Fruit fly (Drosophila melanogaster): ENCODE results near the gene snsl.

snsl gene

dm6 chr2L:4887382-4888219 lies 19.0 kb downstream of the snsl start (continued):
- TF ChIP-seq CG1529 (GFP tag; optimal IDR thresholded peaks at IDR 0.05) (peak; percentile 15), CG17568 (GFP tag; optimal IDR thresholded peaks at IDR 0.05) (peak; percentile 21), CG10274 (GFP tag; optimal IDR thresholded peaks at IDR 0.05) (peak; percentile 14), CG8478 (optimal IDR thresholded peaks at IDR 0.05) (no peak), Six4 (GFP tag; optimal IDR thresholded peaks at IDR 0.05) (no peak), CG17829 (tag; optimal IDR thresholded peaks at IDR 0.05) (peak; percentile 45), Atf-2 (GFP tag; optimal IDR thresholded peaks at IDR 0.05) (peak; percentile 7), Spps (tag; optimal IDR thresholded peaks at IDR 0.05) (no peak), CG9876 (GFP tag; optimal IDR thresholded peaks at IDR 0.05) (no peak), sima (GFP tag; optimal IDR thresholded peaks at IDR 0.05) (no peak), cato (GFP tag; optimal IDR thresholded peaks at IDR 0.05; ENCODE audit: borderline replicate concordance) (peak; percentile 14), Camta (GFP tag; optimal IDR thresholded peaks at IDR 0.05) (peak; percentile 27), yki (optimal IDR thresholded peaks at IDR 0.05) (no peak), hb (GFP tag; IDR thresholded peaks at IDR 0.05; ENCODE audit: partially characterized antibody) (no peak), dmrt11E (tag; optimal IDR thresholded peaks at IDR 0.05) (peak; percentile 66), Gug (GFP tag; IDR thresholded peaks at IDR 0.05) (peak; percentile 46; the same call in 2 of the 4 replicates), psq (GFP tag; optimal IDR thresholded peaks at IDR 0.05) (no peak), zf30C (GFP tag; optimal IDR thresholded peaks at IDR 0.05) (peak; percentile 65), klu (GFP tag; IDR thresholded peaks at IDR 0.05) (peak; percentile 44), CG30431 (GFP tag; optimal IDR thresholded peaks at IDR 0.05) (peak; percentile 24), sob (GFP tag; IDR thresholded peaks at IDR 0.05) (peak; percentile 68), CG6254 (GFP tag; optimal IDR thresholded peaks at IDR 0.05) (peak; percentile 22), slbo (GFP tag; IDR thresholded peaks at IDR 0.05) (peak; percentile 81), Sry-β (GFP tag; optimal IDR thresholded peaks at IDR 0.05) (no peak), repo (GFP tag; optimal IDR thresholded peaks at IDR 0.05) (no peak), Atf3 (GFP tag; optimal IDR thresholded peaks at IDR 0.05) (no peak), oc (tag; optimal IDR thresholded peaks at IDR 0.05) (no peak), aop (GFP tag; IDR thresholded peaks at IDR 0.05) (no peak), CG2129 (GFP tag; IDR thresholded peaks at IDR 0.05; ENCODE audit: partially characterized antibody) (no peak), NFAT (GFP tag; IDR thresholded peaks at IDR 0.05) (peak; percentile 55; the same call in 1 of the 2 replicates), fu2 (GFP tag; optimal IDR thresholded peaks at IDR 0.05) (no peak), CG4404 (GFP tag; IDR thresholded peaks at IDR 0.05) (peak; percentile 41), Oaz (GFP tag; IDR thresholded peaks at IDR 0.05) (0 out of 2 replicates have a peak, but pooled peaks have one; percentile 15), cg (GFP tag; optimal IDR thresholded peaks at IDR 0.05) (peak; percentile 65), tx (GFP tag; optimal IDR thresholded peaks at IDR 0.05) (no peak), CG32772 (GFP tag; IDR thresholded peaks at IDR 0.05) (peak; percentile 60), CG8944 (GFP tag; optimal IDR thresholded peaks at IDR 0.05) (no peak), crc (GFP tag; optimal IDR thresholded peaks at IDR 0.05) (no peak), CG16815 (GFP tag; optimal IDR thresholded peaks at IDR 0.05) (peak; percentile 57), CG14441 (GFP tag; IDR thresholded peaks at IDR 0.05) (peak; percentile 77), Tbp (GFP tag; optimal IDR thresholded peaks at IDR 0.05) (no peak), CG10366 (GFP tag; IDR thresholded peaks at IDR 0.05) (peak; percentile 71), CG1603 (tag; optimal IDR thresholded peaks at IDR 0.05) (peak; percentile 85), bowl (GFP tag; IDR thresholded peaks at IDR 0.05) (no peak), CG13123 (GFP tag; optimal IDR thresholded peaks at IDR 0.05) (no peak), CG13296 (GFP tag; optimal IDR thresholded peaks at IDR 0.05) (peak; percentile 26), CG33557 (GFP tag; optimal IDR thresholded peaks at IDR 0.05) (no peak), gce (GFP tag; IDR thresholded peaks at IDR 0.05) (peak; percentile 41; the same call in 1 of the 3 replicates), Usf (GFP tag; optimal IDR thresholded peaks at IDR 0.05) (peak; percentile 21), ATbp (GFP tag; optimal IDR thresholded peaks at IDR 0.05) (peak; percentile 50), dpn (GFP tag; optimal IDR thresholded peaks at IDR 0.05) (peak in 1 of 2 experiments; percentile 41)

All from whole organism, embryonic.